Fruit fly (Drosophila melanogaster): ENCODE data around the gene amd.

dm6 chr2L:19120984-19121383 lies 11.0 kb downstream of the amd start:
- TF ChIP-seq CG31388 (GFP tag; optimal IDR thresholded peaks at IDR 0.05) (no peak), Lpt (GFP tag; optimal IDR thresholded peaks at IDR 0.05) (no peak), bab2 (GFP tag; optimal IDR thresholded peaks at IDR 0.05) (no peak), insv (GFP tag; optimal IDR thresholded peaks at IDR 0.05) (no peak), CG34376 (GFP tag; optimal IDR thresholded peaks at IDR 0.05) (no peak), CG13775 (GFP tag; optimal IDR thresholded peaks at IDR 0.05) (peak; percentile 12), CG9817 (tag; optimal IDR thresholded peaks at IDR 0.05) (no peak), Trl (optimal IDR thresholded peaks at IDR 0.05) (no peak), Trl (GFP tag; optimal IDR thresholded peaks at IDR 0.05) (no peak), CG12769 (tag; optimal IDR thresholded peaks at IDR 0.05) (no peak), CG9797 (GFP tag; optimal IDR thresholded peaks at IDR 0.05) (no peak), jigr1 (GFP tag; IDR thresholded peaks at IDR 0.05) (no peak), CG3726 (GFP tag; IDR thresholded peaks at IDR 0.05) (no peak)
